Worm (Caenorhabditis elegans) whole organism, L4 larva: ENCODE measurements around the gene dhcr-24.

ENCODE experiments used
- F10B5.3 ChIP-seq: sonication (generic microtip); optimal IDR thresholded peaks from 2 replicates; lab custom pipeline; 2016; ENCODE audit warnings: mild to moderate bottlenecking, missing genetic modification characterization, missing compliant biosample characterization
- F37D6.2 ChIP-seq: sonication (generic microtip); optimal IDR thresholded peaks from 2 replicates; lab custom pipeline; 2016; ENCODE audit warnings: mild to moderate bottlenecking, missing genetic modification characterization, missing compliant biosample characterization
- F49E8.2 ChIP-seq: sonication (generic microtip); optimal IDR thresholded peaks from 2 replicates; lab custom pipeline; 2016; ENCODE audit warnings: missing compliant biosample characterization, mild to moderate bottlenecking, missing genetic modification characterization, borderline replicate concordance
- T26A8.4 ChIP-seq: fragments of 200-800 bp; sonication (Bioruptor generic); IDR thresholded peaks from 2 replicates; pipeline ENCODE4 v1.3.6; 2022; ENCODE audit warnings: missing genetic modification characterization, missing compliant biosample characterization
- ZK546.5 ChIP-seq, 2 experiments: sonication (generic microtip); optimal IDR thresholded peaks; 2 replicates each; lab custom pipeline; 2017; ENCODE audit warnings: missing biosample characterization in 2 of 2, missing genetic modification characterization in 2 of 2
- aha-1 ChIP-seq: fragments of 150-350 bp; peaks from one replicate; lab custom pipeline; 2014; ENCODE audit warnings: missing biosample characterization, missing genetic modification characterization
- ceh-32 ChIP-seq: sonication (generic microtip); optimal IDR thresholded peaks from 2 replicates; lab custom pipeline; 2016; ENCODE audit warnings: mild to moderate bottlenecking, missing genetic modification characterization, missing compliant biosample characterization; ENCODE audit not compliant: poor library complexity
- ceh-44 ChIP-seq: fragments of 200-800 bp; sonication (Bioruptor generic); IDR thresholded peaks from 2 replicates; pipeline ENCODE4 v1.3.6; 2022; ENCODE audit warnings: missing genetic modification reagents, missing genetic modification characterization, missing compliant biosample characterization
- daf-16 ChIP-seq, 3 experiments: sonication (generic microtip); optimal IDR thresholded peaks; 2 replicates each; lab custom pipeline; 2016 to 2017; ENCODE audit warnings: missing genetic modification characterization in 3 of 3, missing genetic modification reagents in 3 of 3, mild to moderate bottlenecking in 2 of 3, missing compliant biosample characterization in 2 of 3, missing biosample characterization in 1 of 3, moderate library complexity in 1 of 3
- dmd-6 ChIP-seq: fragments of 200-800 bp; sonication (Bioruptor generic); IDR thresholded peaks from 2 replicates; pipeline ENCODE4 v1.3.6; 2022; ENCODE audit warnings: missing genetic modification reagents, missing genetic modification characterization, missing compliant biosample characterization
- dpl-1 ChIP-seq: fragments of 150-350 bp; optimal IDR thresholded peaks from 2 replicates; lab custom pipeline; 2014; ENCODE audit warnings: missing biosample characterization, missing genetic modification reagents, missing genetic modification characterization
- dve-1 ChIP-seq: sonication (generic microtip); optimal IDR thresholded peaks from 2 replicates; lab custom pipeline; 2017; ENCODE audit warnings: antibody characterized with exemption, mild to moderate bottlenecking, missing genetic modification characterization, missing compliant biosample characterization; ENCODE audit not compliant: insufficient read depth
- egl-27 ChIP-seq: sonication (generic microtip); optimal IDR thresholded peaks from 3 replicates; lab custom pipeline; 2017; ENCODE audit warnings: missing biosample characterization, missing genetic modification reagents, missing genetic modification characterization
- egl-43 ChIP-seq: fragments of 200-800 bp; sonication (Bioruptor generic); IDR thresholded peaks from 2 replicates; pipeline ENCODE4 v1.3.6; 2022; ENCODE audit warnings: missing genetic modification reagents, missing genetic modification characterization, missing compliant biosample characterization
- hif-1 ChIP-seq, 2 experiments: sonication (generic microtip); optimal IDR thresholded peaks; 2 replicates each; lab custom pipeline; 2016 to 2017; ENCODE audit warnings: missing compliant biosample characterization in 2 of 2, missing genetic modification characterization in 2 of 2, missing genetic modification reagents in 2 of 2, missing genotype in 2 of 2, mild to moderate bottlenecking in 1 of 2
- hlh-11 ChIP-seq: fragments of 200-800 bp; sonication (Bioruptor generic); optimal IDR thresholded peaks from 2 replicates; lab custom pipeline; 2018; ENCODE audit warnings: mild to moderate bottlenecking, missing genetic modification characterization, missing compliant biosample characterization
- hlh-30 ChIP-seq: sonication (generic microtip); optimal IDR thresholded peaks from 2 replicates; lab custom pipeline; 2017; ENCODE audit warnings: antibody characterized with exemption, mild to moderate bottlenecking, missing genetic modification characterization, missing compliant biosample characterization; ENCODE audit not compliant: insufficient read depth
- hmg-1.1 ChIP-seq: fragments of 200-800 bp; sonication (Bioruptor generic); IDR thresholded peaks from 2 replicates; pipeline ENCODE4 v1.3.6; 2022; ENCODE audit warnings: missing genetic modification reagents, missing genetic modification characterization, missing compliant biosample characterization
- lin-29 ChIP-seq: fragments of 200-800 bp; sonication (Bioruptor generic); IDR thresholded peaks from 2 replicates; pipeline ENCODE4 v1.3.6; 2022; ENCODE audit warnings: missing genetic modification reagents, missing genetic modification characterization, missing compliant biosample characterization
- lin-38 ChIP-seq: fragments of 200-800 bp; sonication (Bioruptor generic); IDR thresholded peaks from 2 replicates; pipeline ENCODE4 v1.3.6; 2022; ENCODE audit warnings: missing genetic modification reagents, missing genetic modification characterization, missing compliant biosample characterization
- lin-39 ChIP-seq: fragments of 150-350 bp; optimal IDR thresholded peaks from 2 replicates; lab custom pipeline; 2014; ENCODE audit warnings: missing biosample characterization, missing genetic modification reagents, missing genetic modification characterization
- madf-5 ChIP-seq, 2 experiments: fragments of 200-800 bp; sonication (Bioruptor generic); IDR thresholded peaks; 2 replicates each; pipeline ENCODE4 v1.3.6; 2022; ENCODE audit warnings: missing compliant biosample characterization in 2 of 2, missing genetic modification characterization in 2 of 2
- madf-9 ChIP-seq: fragments of 200-800 bp; sonication (Bioruptor generic); conservative IDR thresholded peaks from 2 replicates; pipeline ENCODE4 v1.3.6; 2022; ENCODE audit warnings: missing genetic modification reagents, missing genetic modification characterization, missing compliant biosample characterization
- mdt-29 ChIP-seq: fragments of 200-800 bp; sonication (Bioruptor generic); IDR thresholded peaks from 2 replicates; pipeline ENCODE4 v1.3.6; 2022; ENCODE audit warnings: missing genetic modification reagents, missing genetic modification characterization, missing compliant biosample characterization
- mep-1 ChIP-seq: fragments of 150-350 bp; sonication (generic microtip); optimal IDR thresholded peaks from 3 replicates; lab custom pipeline; 2014; ENCODE audit warnings: missing biosample characterization, missing genetic modification characterization
- nhr-10 ChIP-seq: fragments of 150-350 bp; optimal IDR thresholded peaks from 2 replicates; lab custom pipeline; 2014; ENCODE audit warnings: missing biosample characterization, missing genetic modification characterization
- nhr-11 ChIP-seq: fragments of 150-350 bp; optimal IDR thresholded peaks from 2 replicates; lab custom pipeline; 2014; ENCODE audit warnings: missing biosample characterization, missing genetic modification characterization
- nhr-25 ChIP-seq: sonication (generic microtip); optimal IDR thresholded peaks from 2 replicates; lab custom pipeline; 2017; ENCODE audit warnings: missing genetic modification characterization, mild to moderate bottlenecking, missing compliant biosample characterization, antibody characterized with exemption, moderate library complexity, borderline replicate concordance; ENCODE audit not compliant: insufficient read depth
- nhr-28 ChIP-seq: fragments of 150-350 bp; optimal IDR thresholded peaks from 2 replicates; lab custom pipeline; 2014; ENCODE audit warnings: missing biosample characterization, missing genetic modification characterization
- nhr-41 ChIP-seq: fragments of 200-800 bp; sonication (Bioruptor generic); IDR thresholded peaks from 2 replicates; pipeline ENCODE4 v1.3.6; 2022; ENCODE audit warnings: missing genetic modification reagents, missing genetic modification characterization, missing compliant biosample characterization
- nhr-42 ChIP-seq: fragments of 200-800 bp; sonication (Bioruptor generic); IDR thresholded peaks from 2 replicates; pipeline ENCODE4 v1.3.6; 2022; ENCODE audit warnings: missing genetic modification characterization, missing compliant biosample characterization
- nhr-48 ChIP-seq: sonication (generic microtip); optimal IDR thresholded peaks from 2 replicates; lab custom pipeline; 2016; ENCODE audit warnings: mild to moderate bottlenecking, missing genetic modification characterization, missing compliant biosample characterization
- nhr-6 ChIP-seq: fragments of 150-350 bp; optimal IDR thresholded peaks from 2 replicates; lab custom pipeline; 2014; ENCODE audit warnings: missing biosample characterization, missing genetic modification characterization
- pqm-1 ChIP-seq: sonication (generic microtip); optimal IDR thresholded peaks from 2 replicates; lab custom pipeline; 2017; ENCODE audit warnings: missing biosample characterization, missing genetic modification characterization
- rbr-2 ChIP-seq: sonication (generic microtip); optimal IDR thresholded peaks from 2 replicates; lab custom pipeline; 2016; ENCODE audit warnings: missing genotype, missing genetic modification characterization, missing compliant biosample characterization
- set-16 ChIP-seq: fragments of 200-800 bp; sonication (Bioruptor generic); IDR thresholded peaks from 2 replicates; pipeline ENCODE4 v1.3.6; 2022; ENCODE audit warnings: missing genetic modification reagents, missing genetic modification characterization, missing compliant biosample characterization
- spr-3 ChIP-seq: fragments of 200-800 bp; sonication (Bioruptor generic); optimal IDR thresholded peaks from 2 replicates; lab custom pipeline; 2018; ENCODE audit warnings: mild to moderate bottlenecking, missing genetic modification characterization, missing compliant biosample characterization
- unc-130 ChIP-seq: sonication (generic microtip); optimal IDR thresholded peaks from 2 replicates; lab custom pipeline; 2016; ENCODE audit warnings: missing genetic modification reagents, missing genetic modification characterization, missing compliant biosample characterization
- unc-62 ChIP-seq, 3 experiments: fragments of 150-350 bp in 1 of 3; sonication (generic microtip); optimal IDR thresholded peaks in 2 of 3; peaks in 1 of 3; 1 replicate in 1 of 3; 2 replicates in 2 of 3; lab custom pipeline; 2014 to 2017; ENCODE audit warnings: missing biosample characterization in 3 of 3, missing genetic modification characterization in 3 of 3, missing genetic modification reagents in 3 of 3, missing genotype in 1 of 3
- vab-7 ChIP-seq: fragments of 200-800 bp; sonication (Bioruptor generic); IDR thresholded peaks from 2 replicates; pipeline ENCODE4 v1.3.6; 2022; ENCODE audit warnings: missing genetic modification reagents, missing genetic modification characterization, missing compliant biosample characterization
- zag-1 ChIP-seq: fragments of 150-350 bp; optimal IDR thresholded peaks from 2 replicates; lab custom pipeline; 2014; ENCODE audit warnings: missing biosample characterization, missing genetic modification characterization
- zfp-2 ChIP-seq: sonication (generic microtip); optimal IDR thresholded peaks from 2 replicates; lab custom pipeline; 2016; ENCODE audit warnings: mild to moderate bottlenecking, missing genetic modification characterization, missing compliant biosample characterization
- zip-11 ChIP-seq: fragments of 200-800 bp; sonication (Bioruptor generic); IDR thresholded peaks from 2 replicates; pipeline ENCODE4 v1.3.6; 2022; ENCODE audit warnings: missing genetic modification characterization, missing compliant biosample characterization

Gene dhcr-24

ce11 chrX:2583135-2583683 lies 19.3 kb upstream of the dhcr-24 start (continued):
- TF ChIP-seq ZK546.5 (tag; optimal IDR thresholded peaks at IDR 0.05; lab: Kevin White, UChicago) (no peak), nhr-28 (no peak), dpl-1 (GFP tag; lab: Kevin White, UChicago) (no peak), aha-1 (tag; lab: Kevin White, UChicago) (peak; percentile 24)

- TF ChIP-seq egl-43 (GFP tag; lab: Robert Waterston, UW): no peak
- peak; percentile 6 for TF ChIP-seq nhr-11 (tag; lab: Kevin White, UChicago)
- TF ChIP-seq F49E8.2 (tag; lab: Kevin White, UChicago): no peak
- TF ChIP-seq mdt-29 (GFP tag; lab: Robert Waterston, UW): no peak
- 0 out of 2 replicates have a peak, but pooled peaks have one; percentile 29 for TF ChIP-seq hmg-1.1 (GFP tag; lab: Robert Waterston, UW)
- peak in 1 of 2 experiments; percentile 92 for TF ChIP-seq unc-62 (GFP tag; optimal IDR thresholded peaks at IDR 0.05 in 1 of 2; lab: Kevin White, UChicago)
- no peak for TF ChIP-seq unc-62 (tag; optimal IDR thresholded peaks at IDR 0.05; lab: Kevin White, UChicago)
- TF ChIP-seq aha-1 (tag; lab: Kevin White, UChicago): peak; percentile 90
- TF ChIP-seq hlh-30 (tag; lab: Kevin White, UChicago): peak; percentile 79
- TF ChIP-seq vab-7: no peak
- TF ChIP-seq spr-3 (GFP tag; lab: Kevin White, UChicago): no peak
- TF ChIP-seq zag-1: no peak
- TF ChIP-seq zfp-2 (tag; lab: Kevin White, UChicago): no peak
- TF ChIP-seq nhr-28: peak; percentile 9
- TF ChIP-seq madf-9 (GFP tag; lab: Robert Waterston, UW): no peak
- no peak for TF ChIP-seq hif-1 (tag; optimal IDR thresholded peaks at IDR 0.05; lab: Kevin White, UChicago)
- no peak for TF ChIP-seq lin-38 (GFP tag; lab: Robert Waterston, UW)
- no peak for TF ChIP-seq F10B5.3 (tag; lab: Kevin White, UChicago)
- no peak for TF ChIP-seq nhr-25 (tag; lab: Kevin White, UChicago)
Observed at ce11 chrX:2581828-2582589, 18.1 kb upstream of the dhcr-24 start.

- no peak for TF ChIP-seq mdt-29 (GFP tag; lab: Robert Waterston, UW)
- no peak for TF ChIP-seq zip-11 (GFP tag; lab: Robert Waterston, UW)
- TF ChIP-seq dmd-6 (GFP tag; lab: Robert Waterston, UW): peak; percentile 61
- TF ChIP-seq hlh-11 (tag; lab: Kevin White, UChicago): peak; percentile 78
- TF ChIP-seq nhr-48 (tag; lab: Kevin White, UChicago): no peak
- TF ChIP-seq nhr-11 (tag; lab: Kevin White, UChicago): no peak
- TF ChIP-seq zag-1: no peak
- no peak for TF ChIP-seq lin-29
- no peak for TF ChIP-seq daf-16 (GFP tag; optimal IDR thresholded peaks at IDR 0.05; lab: Kevin White, UChicago)
- TF ChIP-seq daf-16 (tag; optimal IDR thresholded peaks at IDR 0.05; lab: Kevin White, UChicago): peak; percentile 96
- TF ChIP-seq dpl-1 (GFP tag; lab: Kevin White, UChicago): no peak
- no peak for TF ChIP-seq nhr-6 (tag; lab: Kevin White, UChicago)
- TF ChIP-seq ceh-44 (GFP tag; lab: Robert Waterston, UW): no peak
- no peak for TF ChIP-seq madf-5 (GFP tag; IDR thresholded peaks at IDR 0.05; lab: Robert Waterston, UW)
- peak; percentile 75 for TF ChIP-seq pqm-1
- TF ChIP-seq T26A8.4: no peak
- no peak for TF ChIP-seq vab-7
- TF ChIP-seq rbr-2: no peak
- TF ChIP-seq set-16 (GFP tag; lab: Robert Waterston, UW): no peak
- TF ChIP-seq nhr-41 (GFP tag; lab: Robert Waterston, UW): no peak
- TF ChIP-seq ceh-32 (tag; lab: Kevin White, UChicago): no peak
- TF ChIP-seq dve-1 (tag; lab: Kevin White, UChicago): peak; percentile 77
- no peak for TF ChIP-seq lin-39 (tag; lab: Kevin White, UChicago)
- no peak for TF ChIP-seq nhr-10 (tag; lab: Kevin White, UChicago)
- no peak for TF ChIP-seq nhr-42
- TF ChIP-seq unc-130 (GFP tag; lab: Kevin White, UChicago): no peak
- no peak for TF ChIP-seq F37D6.2 (tag; lab: Kevin White, UChicago)
- peak; percentile 29 for TF ChIP-seq mep-1 (tag; lab: Kevin White, UChicago)
- no peak for TF ChIP-seq egl-27 (tag; lab: Kevin White, UChicago)
- no peak for TF ChIP-seq hif-1 (tag; optimal IDR thresholded peaks at IDR 0.05; lab: Kevin White, UChicago)
Observed at ce11 chrX:2580524-2580981, 16.6 kb upstream of the dhcr-24 start, which contains the start of gene H01M10.1. TSS of gene H01M10.1 (minus strand) at chrX:2580574.
